Worm (Caenorhabditis elegans): ENCODE data around the gene B0524.5.

DNA sequence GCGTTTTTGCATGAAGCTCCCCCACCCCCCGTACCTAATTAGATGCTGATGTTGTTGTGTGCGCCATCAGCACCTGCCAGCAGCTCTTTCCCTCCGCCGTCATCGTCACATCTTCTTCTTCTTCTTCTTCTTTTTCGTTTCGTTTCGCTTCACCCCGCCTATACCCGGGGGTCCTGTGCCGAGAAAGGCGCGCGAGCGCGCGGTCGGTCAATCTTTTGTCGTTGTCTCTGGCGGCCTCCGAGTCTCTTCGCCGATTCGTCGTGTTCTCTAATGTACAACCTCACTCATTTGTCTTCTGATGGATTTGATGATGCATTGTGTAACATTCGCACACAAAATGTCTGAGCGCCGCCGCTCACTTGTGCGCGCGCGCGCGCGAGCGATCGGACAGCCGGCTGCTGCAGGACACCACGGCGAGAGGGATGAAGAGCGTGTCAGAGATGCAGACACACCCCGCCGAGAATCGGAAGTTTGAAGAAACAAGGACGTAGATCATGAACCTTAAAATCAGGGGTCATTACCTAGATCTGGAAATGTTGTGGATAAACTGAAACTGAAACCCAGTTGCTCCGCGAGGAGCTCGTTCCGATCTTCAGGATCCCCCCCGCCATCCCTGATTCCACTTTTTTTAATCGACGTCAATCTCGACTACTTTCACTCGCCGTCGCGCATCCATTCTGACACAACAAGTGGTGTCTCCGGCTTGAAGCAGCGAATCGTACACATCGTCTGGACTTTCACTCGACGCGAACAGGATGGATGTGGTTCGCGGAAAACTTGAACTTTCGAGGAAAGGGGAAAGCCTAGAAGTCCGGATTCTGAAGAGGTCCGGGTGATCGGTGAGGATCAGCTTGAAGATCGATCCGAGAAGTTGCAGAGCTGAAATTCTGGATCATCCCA is 30.0 kb upstream of the B0524.5 start:
- peak; percentile 72 for TF ChIP-seq him-1 (tag; optimal IDR thresholded peaks at IDR 0.05)
- TF ChIP-seq W03F9.2 (tag; optimal IDR thresholded peaks at IDR 0.05) = no peak

Measured in whole organism, L4/young adult.